Worm (Caenorhabditis elegans) whole organism, mixed stage, embryonic: ENCODE measurements around the gene F01F1.14.

ENCODE experiments used
- M03D4.4 ChIP-seq: sonication (generic microtip); optimal IDR thresholded peaks from 2 replicates; lab custom pipeline; 2017; ENCODE audit warnings: mild to moderate bottlenecking, missing genetic modification characterization, missing compliant biosample characterization
- bed-3 ChIP-seq: fragments of 200-800 bp; sonication (Bioruptor generic); optimal IDR thresholded peaks from 3 replicates; lab custom pipeline; 2018; ENCODE audit warnings: mild to moderate bottlenecking, missing genetic modification characterization, moderate library complexity, missing compliant biosample characterization
- ceh-39 ChIP-seq: fragments of 150-350 bp; optimal IDR thresholded peaks from 2 replicates; lab custom pipeline; 2014; ENCODE audit warnings: missing biosample characterization, missing genetic modification characterization
- ceh-43 ChIP-seq: fragments of 200-800 bp; sonication (Bioruptor generic); optimal IDR thresholded peaks from 2 replicates; lab custom pipeline; 2018; ENCODE audit warnings: mild to moderate bottlenecking, missing genetic modification characterization, moderate library complexity, missing compliant biosample characterization
- ceh-83 ChIP-seq: fragments of 200-800 bp; sonication (Bioruptor generic); optimal IDR thresholded peaks from 2 replicates; lab custom pipeline; 2018; ENCODE audit warnings: mild to moderate bottlenecking, missing genetic modification characterization, missing compliant biosample characterization
- ces-1 ChIP-seq: fragments of 150-350 bp; optimal IDR thresholded peaks from 2 replicates; lab custom pipeline; 2014; ENCODE audit warnings: missing biosample characterization, missing genetic modification reagents, missing genetic modification characterization
- cnd-1 ChIP-seq: fragments of 200-800 bp; sonication (Bioruptor generic); optimal IDR thresholded peaks from 2 replicates; lab custom pipeline; 2018; ENCODE audit warnings: mild to moderate bottlenecking, missing genetic modification characterization, missing compliant biosample characterization
- drap-1 ChIP-seq: fragments of 200-800 bp; sonication (Bioruptor generic); optimal IDR thresholded peaks from 3 replicates; lab custom pipeline; 2018; ENCODE audit warnings: mild to moderate bottlenecking, missing genetic modification characterization, missing compliant biosample characterization
- elt-1 ChIP-seq: sonication (generic microtip); optimal IDR thresholded peaks from 2 replicates; lab custom pipeline; 2017; ENCODE audit warnings: missing genetic modification characterization, mild to moderate bottlenecking, missing compliant biosample characterization, antibody characterized with exemption, moderate library complexity, borderline replicate concordance; ENCODE audit not compliant: insufficient read depth
- ham-2 ChIP-seq: fragments of 200-800 bp; sonication (Bioruptor generic); optimal IDR thresholded peaks from 2 replicates; lab custom pipeline; 2018; ENCODE audit warnings: mild to moderate bottlenecking, missing genetic modification characterization, missing compliant biosample characterization
- hlh-1 ChIP-seq: fragments of 150-350 bp; optimal IDR thresholded peaks from 2 replicates; lab custom pipeline; 2014; ENCODE audit warnings: missing biosample characterization, missing genetic modification reagents, missing genetic modification characterization
- lin-13 ChIP-seq: fragments of 150-350 bp; optimal IDR thresholded peaks from 2 replicates; lab custom pipeline; 2014; ENCODE audit warnings: missing biosample characterization, missing genetic modification characterization
- lin-32 ChIP-seq: fragments of 200-800 bp; sonication (Bioruptor generic); optimal IDR thresholded peaks from 2 replicates; lab custom pipeline; 2018; ENCODE audit warnings: mild to moderate bottlenecking, missing genetic modification characterization, missing compliant biosample characterization
- mab-5 ChIP-seq: fragments of 150-350 bp; optimal IDR thresholded peaks from 2 replicates; lab custom pipeline; 2014; ENCODE audit warnings: missing biosample characterization, missing genetic modification characterization
- mep-1 ChIP-seq: fragments of 150-350 bp; optimal IDR thresholded peaks from 2 replicates; lab custom pipeline; 2017; ENCODE audit warnings: missing biosample characterization, missing genetic modification reagents, missing genetic modification characterization, inconsistent platforms
- mls-2 ChIP-seq: sonication (generic microtip); optimal IDR thresholded peaks from 2 replicates; lab custom pipeline; 2016; ENCODE audit warnings: mild to moderate bottlenecking, missing genetic modification characterization, moderate library complexity, missing compliant biosample characterization
- nhr-12 ChIP-seq: fragments of 150-350 bp; optimal IDR thresholded peaks from 2 replicates; lab custom pipeline; 2014; ENCODE audit warnings: missing biosample characterization, missing genetic modification characterization
- nhr-2 ChIP-seq: fragments of 150-350 bp; optimal IDR thresholded peaks from 2 replicates; lab custom pipeline; 2014; ENCODE audit warnings: missing biosample characterization, missing genetic modification characterization
- nhr-237 ChIP-seq: fragments of 150-350 bp; optimal IDR thresholded peaks from 2 replicates; lab custom pipeline; 2014; ENCODE audit warnings: missing biosample characterization, missing genetic modification characterization
- nhr-28 ChIP-seq: fragments of 150-350 bp; optimal IDR thresholded peaks from 2 replicates; lab custom pipeline; 2014; ENCODE audit warnings: missing biosample characterization, missing genetic modification characterization
- nhr-76 ChIP-seq: sonication (generic microtip); optimal IDR thresholded peaks from 2 replicates; lab custom pipeline; 2017; ENCODE audit warnings: missing biosample characterization, missing genetic modification characterization
- pha-4 ChIP-seq: fragments of 150-350 bp; optimal IDR thresholded peaks from 2 replicates; lab custom pipeline; 2018; ENCODE audit warnings: missing biosample characterization, missing genetic modification reagents, missing genetic modification characterization
- sem-2 ChIP-seq: fragments of 200-800 bp; sonication (Bioruptor generic); optimal IDR thresholded peaks from 2 replicates; lab custom pipeline; 2018; ENCODE audit warnings: mild to moderate bottlenecking, missing genetic modification characterization, missing compliant biosample characterization
- snpc-4 ChIP-seq: fragments of 150-350 bp; optimal IDR thresholded peaks from 2 replicates; lab custom pipeline; 2014; ENCODE audit warnings: missing biosample characterization, missing genetic modification characterization
- sptf-1 ChIP-seq: sonication (generic microtip); optimal IDR thresholded peaks from 2 replicates; lab custom pipeline; 2017; ENCODE audit warnings: mild to moderate bottlenecking, missing genetic modification characterization, moderate library complexity, missing compliant biosample characterization
- tbx-8 ChIP-seq: fragments of 200-800 bp; sonication (Bioruptor generic); optimal IDR thresholded peaks from 2 replicates; lab custom pipeline; 2018; ENCODE audit warnings: mild to moderate bottlenecking, missing genetic modification characterization, moderate library complexity, missing compliant biosample characterization
- unc-120 ChIP-seq: sonication (generic microtip); optimal IDR thresholded peaks from 2 replicates; lab custom pipeline; 2017; ENCODE audit warnings: missing genetic modification characterization, missing compliant biosample characterization; ENCODE audit not compliant: poor library complexity, severe bottlenecking
- unc-39 ChIP-seq: fragments of 150-350 bp; optimal IDR thresholded peaks from 2 replicates; lab custom pipeline; 2014; ENCODE audit warnings: missing biosample characterization, missing genetic modification characterization
- unc-62 ChIP-seq: fragments of 150-350 bp; optimal IDR thresholded peaks from 2 replicates; lab custom pipeline; 2014; ENCODE audit warnings: missing biosample characterization, missing genetic modification reagents, missing genetic modification characterization
- zip-8 ChIP-seq: fragments of 150-350 bp; optimal IDR thresholded peaks from 2 replicates; lab custom pipeline; 2014; ENCODE audit warnings: missing biosample characterization, missing genetic modification characterization
- ztf-11 ChIP-seq: fragments of 150-350 bp; optimal IDR thresholded peaks from 2 replicates; lab custom pipeline; 2014; ENCODE audit warnings: missing biosample characterization, missing genetic modification characterization

F01F1.14 gene

DNA sequence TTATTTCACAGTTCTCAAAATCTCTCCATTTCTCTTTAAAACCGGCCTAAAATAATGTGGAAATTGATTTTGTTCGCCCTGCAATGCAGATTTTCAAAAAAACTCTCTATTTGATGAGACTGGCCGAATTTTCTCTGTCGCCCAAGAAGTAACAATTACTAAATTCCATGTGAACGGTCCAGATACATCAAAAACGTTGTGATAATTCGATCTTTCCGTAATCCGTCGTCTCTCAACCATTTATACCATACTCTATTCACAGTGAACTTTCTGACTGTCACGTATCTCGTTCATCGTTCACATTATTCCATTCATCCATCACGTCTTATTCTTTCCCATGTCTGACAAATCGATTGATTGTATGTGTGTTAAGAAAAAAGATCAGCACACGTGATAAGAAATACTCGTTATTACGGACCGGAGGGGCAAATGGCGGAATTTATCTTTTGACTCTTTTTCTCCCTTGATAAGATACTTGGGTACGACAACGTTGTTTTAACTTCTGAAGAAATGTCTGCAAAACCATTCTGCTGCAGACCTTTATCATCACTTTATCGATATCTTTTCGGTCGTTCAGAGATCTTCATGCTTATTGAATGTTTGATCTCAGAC, 38.5 kb upstream of the F01F1.14 start:
- TF ChIP-seq unc-39 (no peak), drap-1 (no peak), mab-5 (no peak), M03D4.4 (tag; lab: Kevin White, UChicago) (no peak), lin-13 (tag; lab: Kevin White, UChicago) (no peak)
- TF ChIP-seq, all 35 proteins: peak for 0

DNA sequence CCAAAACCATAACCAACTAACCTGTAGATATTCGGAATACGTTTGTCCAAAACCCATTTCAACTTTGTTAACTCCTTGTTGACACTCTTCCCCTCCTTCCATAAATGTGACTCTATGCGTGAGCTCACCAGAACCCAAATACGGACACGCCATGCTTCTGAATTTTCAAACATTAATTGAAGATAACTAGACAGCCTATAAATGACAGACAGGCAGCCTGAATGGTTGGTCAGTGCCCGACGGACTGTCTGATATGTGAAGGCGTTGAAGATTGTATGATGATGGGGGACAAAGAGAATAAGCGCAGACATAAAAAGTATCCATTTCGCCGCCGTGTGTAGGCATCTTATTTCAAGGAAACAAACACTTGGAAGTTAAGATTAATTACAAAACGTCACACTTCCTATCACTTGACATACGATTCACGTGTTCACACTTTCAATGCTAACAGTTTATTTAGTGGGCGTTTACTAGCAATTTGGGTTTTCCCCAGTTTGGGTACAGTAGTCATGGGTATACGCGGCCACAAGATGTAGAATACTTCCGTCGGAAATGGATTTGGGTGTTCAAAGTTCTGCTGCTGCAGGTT, 37.2 kb upstream of the F01F1.14 start, which contains the start of the genes tdo-2 and C28H8.2:
TSS of gene tdo-2 (minus strand) at position 157 of the 589 bp plus-strand sequence.
TSS of gene C28H8.2 (plus strand) at position 524 of the 589 bp plus-strand sequence.
- TF ChIP-seq mep-1 (no peak), unc-39 (no peak), ham-2 (GFP tag; lab: Kevin White, UChicago) (no peak), nhr-28 (tag; lab: Kevin White, UChicago) (no peak), tbx-8 (GFP tag; lab: Kevin White, UChicago) (no peak), unc-120 (tag; lab: Kevin White, UChicago) (no peak), elt-1 (tag; lab: Kevin White, UChicago) (no peak), hlh-1 (tag; lab: Kevin White, UChicago) (no peak), ceh-39 (tag; lab: Kevin White, UChicago) (no peak), nhr-76 (no peak), bed-3 (GFP tag; lab: Kevin White, UChicago) (no peak), ztf-11 (tag; lab: Kevin White, UChicago) (no peak), sptf-1 (tag; lab: Kevin White, UChicago) (no peak)
- TF ChIP-seq, all 35 proteins: peak for 0

DNA sequence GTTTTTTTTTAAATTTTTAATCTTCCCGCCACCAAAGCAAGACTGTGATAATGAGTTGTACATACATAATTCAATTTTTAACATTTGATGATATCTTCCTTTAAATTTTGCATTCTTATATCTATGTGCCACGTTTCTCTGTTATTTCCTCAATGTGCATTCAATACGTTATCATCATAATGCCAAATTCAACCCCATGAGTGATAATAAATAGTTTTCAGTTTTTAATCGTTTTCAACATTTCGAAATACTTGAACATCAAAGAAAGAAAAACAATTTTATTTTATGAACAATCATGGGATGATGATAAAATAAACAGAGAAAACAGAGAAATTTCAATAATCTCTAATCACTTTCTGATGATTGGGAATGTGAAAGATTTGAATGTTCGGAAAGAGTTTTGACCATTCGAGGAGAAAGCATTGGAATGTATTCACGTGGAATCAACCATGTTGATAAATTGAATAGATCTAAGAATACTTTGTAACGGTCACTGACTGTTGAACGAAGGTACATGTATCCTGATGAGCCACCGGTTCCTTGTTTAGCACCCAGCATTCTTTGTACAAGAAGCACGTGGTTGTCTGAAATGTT, 34.7 kb upstream of the F01F1.14 start:
- no peak for TF ChIP-seq ceh-83 (GFP tag; lab: Kevin White, UChicago)
- no peak for TF ChIP-seq lin-32 (GFP tag; lab: Kevin White, UChicago)
- no peak for TF ChIP-seq mab-5
- TF ChIP-seq nhr-12 = no peak
- TF ChIP-seq drap-1 = no peak
- no peak for TF ChIP-seq nhr-2 (tag; lab: Kevin White, UChicago)
- TF ChIP-seq M03D4.4 (tag; lab: Kevin White, UChicago) = no peak
- no peak for TF ChIP-seq zip-8 (tag; lab: Kevin White, UChicago)
- TF ChIP-seq unc-39 = no peak

DNA sequence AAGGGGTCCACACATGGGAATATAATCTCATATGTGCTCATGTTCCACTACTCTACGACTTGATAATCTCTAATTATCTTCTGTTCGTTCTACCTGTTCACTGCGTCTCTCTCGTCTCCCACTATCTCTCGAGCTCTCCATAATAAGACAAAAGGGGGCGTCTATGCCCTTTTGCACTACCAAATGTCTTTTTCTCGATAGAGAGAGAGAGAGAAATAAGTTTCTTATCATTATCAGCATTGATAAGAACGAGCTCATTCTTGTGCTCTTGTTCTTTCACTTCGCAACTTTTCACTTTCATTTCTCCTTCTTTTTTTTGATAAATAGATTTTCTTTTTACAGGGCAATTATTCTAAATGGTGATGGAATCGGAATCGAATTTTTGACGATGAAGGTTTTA, 33.2 kb upstream of the F01F1.14 start:
- no peak for TF ChIP-seq M03D4.4 (tag; lab: Kevin White, UChicago)
- TF ChIP-seq pha-4 (tag; lab: Kevin White, UChicago) = no peak
- no peak for TF ChIP-seq unc-62
- TF ChIP-seq ceh-43 (GFP tag; lab: Kevin White, UChicago) = no peak
- TF ChIP-seq ceh-83 (GFP tag; lab: Kevin White, UChicago) = no peak
- no peak for TF ChIP-seq nhr-76
- no peak for TF ChIP-seq ces-1 (GFP tag; lab: Kevin White, UChicago)
- no peak for TF ChIP-seq zip-8 (tag; lab: Kevin White, UChicago)
- TF ChIP-seq sem-2 (GFP tag; lab: Kevin White, UChicago) = no peak
- TF ChIP-seq mls-2 (tag; lab: Kevin White, UChicago) = no peak
- TF ChIP-seq lin-32 (GFP tag; lab: Kevin White, UChicago) = no peak
- no peak for TF ChIP-seq tbx-8 (GFP tag; lab: Kevin White, UChicago)
- TF ChIP-seq hlh-1 (tag; lab: Kevin White, UChicago) = no peak
- no peak for TF ChIP-seq snpc-4 (tag; lab: Kevin White, UChicago)
- TF ChIP-seq, all 35 proteins: peak for 0

DNA sequence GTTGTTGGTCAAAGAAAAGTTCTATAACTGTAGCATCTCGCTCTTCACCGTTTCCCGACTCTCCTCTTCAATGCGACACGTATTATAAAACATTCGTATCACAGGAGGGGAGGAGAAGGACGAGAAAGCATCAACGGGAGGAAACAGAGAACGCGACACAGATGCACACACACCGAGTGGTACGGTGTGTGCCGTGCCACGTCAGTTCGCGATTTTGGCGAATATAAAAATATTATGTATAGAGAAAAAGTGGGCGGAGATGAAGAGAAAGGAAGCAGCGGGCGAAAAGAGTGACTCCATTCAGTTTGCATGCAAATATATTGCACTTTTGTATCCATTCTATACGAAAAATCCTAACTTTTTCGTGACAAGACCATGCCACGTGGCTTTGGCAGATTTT, 32.0 kb upstream of the F01F1.14 start:
- TF ChIP-seq cnd-1 (tag; lab: Kevin White, UChicago) (no peak), ceh-43 (GFP tag; lab: Kevin White, UChicago) (no peak), nhr-237 (tag; lab: Kevin White, UChicago) (no peak), M03D4.4 (tag; lab: Kevin White, UChicago) (no peak), nhr-12 (no peak)
- TF ChIP-seq, all 35 proteins: peak for 0
